Fruit fly (Drosophila melanogaster) whole organism, embryonic: ENCODE measurements around the gene CG9328.

Experiments used
- Bgb ChIP-seq: fragments of 200-800 bp; sonication (Bioruptor generic); IDR thresholded peaks from 2 replicates; pipeline ENCODE4 v1.3.6; 2022; ENCODE audit warnings: missing biosample characterization, missing genetic modification characterization; ENCODE audit not compliant: partially characterized antibody
- CG10147 ChIP-seq: fragments of 200-800 bp; sonication (Bioruptor generic); optimal IDR thresholded peaks from 2 replicates; lab custom pipeline; 2019; ENCODE audit warnings: missing biosample characterization, mild to moderate bottlenecking, missing genetic modification characterization, moderate library complexity
- CG12769 ChIP-seq: fragments of 200-800 bp; sonication (Bioruptor generic); optimal IDR thresholded peaks from 2 replicates; lab custom pipeline; 2019; ENCODE audit warnings: missing biosample characterization, mild to moderate bottlenecking, missing genetic modification characterization, moderate library complexity
- CG14050 ChIP-seq: fragments of 200-800 bp; sonication (Bioruptor generic); IDR thresholded peaks from 3 replicates; pipeline ENCODE4 v1.3.6; 2022; ENCODE audit warnings: missing biosample characterization, missing genetic modification characterization
- CG15011 ChIP-seq: fragments of 200-800 bp; sonication (Bioruptor generic); optimal IDR thresholded peaks from 3 replicates; lab custom pipeline; 2018; ENCODE audit warnings: missing biosample characterization, mild to moderate bottlenecking, missing genetic modification characterization
- CG15696 ChIP-seq: fragments of 200-800 bp; sonication (Bioruptor generic); optimal IDR thresholded peaks from 2 replicates; lab custom pipeline; 2019; ENCODE audit warnings: missing biosample characterization, mild to moderate bottlenecking, missing genetic modification characterization, moderate library complexity
- CG17385 ChIP-seq: fragments of 200-800 bp; sonication (Bioruptor generic); optimal IDR thresholded peaks from 3 replicates; lab custom pipeline; 2018; ENCODE audit warnings: missing biosample characterization, mild to moderate bottlenecking, missing genetic modification characterization
- CG17802 ChIP-seq: fragments of 200-800 bp; sonication (Bioruptor generic); optimal IDR thresholded peaks from 2 replicates; lab custom pipeline; 2018; ENCODE audit warnings: missing biosample characterization, mild to moderate bottlenecking, missing genetic modification characterization, moderate library complexity
- CG2129 ChIP-seq: fragments of 200-800 bp; sonication (Bioruptor generic); IDR thresholded peaks from 2 replicates; pipeline ENCODE4 v1.3.6; 2022; ENCODE audit warnings: missing biosample characterization, missing genetic modification characterization; ENCODE audit not compliant: partially characterized antibody
- CG3838 ChIP-seq: fragments of 200-800 bp; sonication (Bioruptor generic); optimal IDR thresholded peaks from 3 replicates; lab custom pipeline; 2016; ENCODE audit warnings: missing biosample characterization, missing genetic modification characterization
- CG4854 ChIP-seq: fragments of 200-800 bp; sonication (Bioruptor generic); optimal IDR thresholded peaks from 2 replicates; lab custom pipeline; 2016; ENCODE audit warnings: missing biosample characterization, missing genetic modification characterization, inconsistent platforms
- CG6813 ChIP-seq: fragments of 200-800 bp; sonication (Bioruptor generic); optimal IDR thresholded peaks from 2 replicates; lab custom pipeline; 2017; ENCODE audit warnings: missing biosample characterization, missing genetic modification characterization, mild to moderate bottlenecking, moderate library complexity, missing genetic modification reagents
- CG7928 ChIP-seq: fragments of 200-800 bp; sonication (Bioruptor generic); optimal IDR thresholded peaks from 2 replicates; lab custom pipeline; 2017; ENCODE audit warnings: missing biosample characterization, mild to moderate bottlenecking, missing genetic modification characterization
- CrebB ChIP-seq: fragments of 200-800 bp; sonication (Bioruptor generic); optimal IDR thresholded peaks from 3 replicates; lab custom pipeline; 2018; ENCODE audit warnings: missing biosample characterization, mild to moderate bottlenecking, missing genetic modification characterization
- E2f1 ChIP-seq: fragments of 200-800 bp; sonication (Bioruptor generic); IDR thresholded peaks from 2 replicates; pipeline ENCODE4 v1.3.6; 2022; ENCODE audit warnings: missing biosample characterization, missing genetic modification characterization
- ERR ChIP-seq: fragments of 200-800 bp; sonication (Bioruptor generic); optimal IDR thresholded peaks from 2 replicates; lab custom pipeline; 2016; ENCODE audit warnings: missing biosample characterization, missing genetic modification characterization
- Fer1 ChIP-seq: fragments of 200-800 bp; sonication (Bioruptor generic); optimal IDR thresholded peaks from 2 replicates; lab custom pipeline; 2017; ENCODE audit warnings: missing biosample characterization, mild to moderate bottlenecking, missing genetic modification characterization
- Fer2 ChIP-seq: fragments of 200-800 bp; sonication (Bioruptor generic); optimal IDR thresholded peaks from 2 replicates; lab custom pipeline; 2018; ENCODE audit warnings: missing biosample characterization, mild to moderate bottlenecking, missing genetic modification characterization, moderate library complexity
- Kr ChIP-seq: fragments of 200-800 bp; sonication (Bioruptor generic); optimal IDR thresholded peaks from 2 replicates; lab custom pipeline; 2017; ENCODE audit warnings: missing biosample characterization, mild to moderate bottlenecking, missing genetic modification characterization
- Pdp1 ChIP-seq, 2 experiments: fragments of 200-800 bp; sonication (Bioruptor generic); optimal IDR thresholded peaks; 3 replicates each; lab custom pipeline; 2016; ENCODE audit warnings: missing biosample characterization in 2 of 2, missing genetic modification characterization in 2 of 2, mild to moderate bottlenecking in 1 of 2, moderate library complexity in 1 of 2
- Ptx1 ChIP-seq: fragments of 200-800 bp; sonication (Bioruptor generic); IDR thresholded peaks from 2 replicates; pipeline ENCODE4 v1.3.6; 2022; ENCODE audit warnings: missing biosample characterization, missing genetic modification characterization
- Xrp1 ChIP-seq: fragments of 200-800 bp; sonication (Bioruptor generic); IDR thresholded peaks from 2 replicates; pipeline ENCODE4 v1.3.6; 2022; ENCODE audit warnings: missing biosample characterization, missing genetic modification characterization
- aop ChIP-seq: fragments of 200-800 bp; sonication (Bioruptor generic); IDR thresholded peaks from 2 replicates; pipeline ENCODE4 v1.3.6; 2022; ENCODE audit warnings: missing biosample characterization, missing genetic modification characterization
- ara ChIP-seq: fragments of 200-800 bp; sonication (Bioruptor generic); IDR thresholded peaks from 2 replicates; pipeline ENCODE4 v1.3.6; 2022; ENCODE audit warnings: missing biosample characterization, missing genetic modification characterization
- ase ChIP-seq: fragments of 200-800 bp; sonication (Bioruptor generic); IDR thresholded peaks from 3 replicates; pipeline ENCODE4 v1.3.6; 2022; ENCODE audit warnings: missing biosample characterization, missing genetic modification characterization
- dan ChIP-seq: fragments of 200-800 bp; sonication (Bioruptor generic); IDR thresholded peaks from 2 replicates; pipeline ENCODE4 v1.3.6; 2022; ENCODE audit warnings: missing biosample characterization, missing genetic modification characterization
- exex ChIP-seq: fragments of 200-800 bp; sonication (Bioruptor generic); optimal IDR thresholded peaks from 4 replicates; lab custom pipeline; 2018; ENCODE audit warnings: missing biosample characterization, mild to moderate bottlenecking, missing genetic modification characterization, moderate library complexity
- fru ChIP-seq: fragments of >200 bp; optimal IDR thresholded peaks from 2 replicates; lab custom pipeline; 2017
- ftz-f1 ChIP-seq: fragments of 200-800 bp; sonication (Bioruptor generic); optimal IDR thresholded peaks from 2 replicates; lab custom pipeline; 2016; ENCODE audit warnings: missing biosample characterization, missing genetic modification characterization
- grau ChIP-seq: fragments of 200-800 bp; optimal IDR thresholded peaks from 3 replicates; lab custom pipeline; 2019; ENCODE audit warnings: missing biosample characterization, mild to moderate bottlenecking, missing genetic modification characterization, moderate library complexity
- ham ChIP-seq: fragments of 200-800 bp; sonication (Bioruptor generic); IDR thresholded peaks from 2 replicates; pipeline ENCODE4 v1.3.6; 2022; ENCODE audit warnings: missing biosample characterization, missing genetic modification characterization
- hth ChIP-seq: fragments of >200 bp; optimal IDR thresholded peaks from 2 replicates; lab custom pipeline; 2017; ENCODE audit warnings: inconsistent platforms
- jing ChIP-seq: fragments of 200-800 bp; sonication (Bioruptor generic); optimal IDR thresholded peaks from 2 replicates; lab custom pipeline; 2018; ENCODE audit warnings: missing biosample characterization, mild to moderate bottlenecking, missing genetic modification characterization
- kay ChIP-seq: fragments of 200-800 bp; sonication (Bioruptor generic); optimal IDR thresholded peaks from 2 replicates; lab custom pipeline; 2016; ENCODE audit warnings: missing biosample characterization, missing genetic modification characterization
- klu ChIP-seq: fragments of 200-800 bp; sonication (Bioruptor generic); IDR thresholded peaks from 2 replicates; pipeline ENCODE4 v1.3.6; 2022; ENCODE audit warnings: missing biosample characterization, missing genetic modification characterization
- lilli ChIP-seq: fragments of 200-800 bp; sonication (Bioruptor generic); optimal IDR thresholded peaks from 3 replicates; lab custom pipeline; 2016; ENCODE audit warnings: missing biosample characterization, missing genetic modification characterization
- maf-S ChIP-seq: fragments of 200-800 bp; sonication (Bioruptor generic); optimal IDR thresholded peaks from 2 replicates; lab custom pipeline; 2016; ENCODE audit warnings: missing biosample characterization, missing genetic modification characterization
- pzg ChIP-seq: fragments of 200-800 bp; sonication (Bioruptor generic); optimal IDR thresholded peaks from 3 replicates; lab custom pipeline; 2018; ENCODE audit warnings: missing biosample characterization, mild to moderate bottlenecking, missing genetic modification characterization, moderate library complexity
- row ChIP-seq: fragments of 200-800 bp; sonication (Bioruptor generic); IDR thresholded peaks from 3 replicates; pipeline ENCODE4 v1.3.6; 2022; ENCODE audit warnings: missing biosample characterization, missing genetic modification characterization
- sens ChIP-seq: fragments of 200-800 bp; sonication (Bioruptor generic); peaks from one replicate; lab custom pipeline; 2016; ENCODE audit warnings: missing biosample characterization, missing genetic modification characterization
- shn ChIP-seq: fragments of 200-800 bp; sonication (Bioruptor generic); optimal IDR thresholded peaks from 3 replicates; lab custom pipeline; 2016; ENCODE audit warnings: missing biosample characterization, missing genetic modification characterization
- sim ChIP-seq: fragments of 200-800 bp; sonication (Bioruptor generic); IDR thresholded peaks from 2 replicates; pipeline ENCODE4 v1.3.6; 2022; ENCODE audit warnings: missing biosample characterization, missing genetic modification characterization
- slbo ChIP-seq: fragments of 200-800 bp; sonication (Bioruptor generic); IDR thresholded peaks from 2 replicates; pipeline ENCODE4 v1.3.6; 2022; ENCODE audit warnings: missing biosample characterization, missing genetic modification characterization
- sna ChIP-seq: fragments of 200-800 bp; sonication (Bioruptor generic); IDR thresholded peaks from 2 replicates; pipeline ENCODE4 v1.3.6; 2022; ENCODE audit warnings: missing biosample characterization, missing genetic modification characterization; ENCODE audit not compliant: partially characterized antibody
- sqz ChIP-seq: fragments of 200-800 bp; sonication (Bioruptor generic); optimal IDR thresholded peaks from 3 replicates; lab custom pipeline; 2018; ENCODE audit warnings: missing biosample characterization, mild to moderate bottlenecking, missing genetic modification characterization
- sug ChIP-seq: fragments of 200-800 bp; optimal IDR thresholded peaks from 2 replicates; lab custom pipeline; 2019; ENCODE audit warnings: missing biosample characterization, mild to moderate bottlenecking, missing genetic modification characterization, moderate library complexity
- tna ChIP-seq: fragments of 200-800 bp; sonication (Bioruptor generic); IDR thresholded peaks from 2 replicates; pipeline ENCODE4 v1.3.6; 2022; ENCODE audit warnings: missing biosample characterization, missing genetic modification characterization; ENCODE audit not compliant: partially characterized antibody
- z ChIP-seq: fragments of 200-800 bp; sonication (Bioruptor generic); IDR thresholded peaks from 3 replicates; pipeline ENCODE4 v1.3.6; 2022; ENCODE audit warnings: missing biosample characterization, missing genetic modification characterization
- zen2 ChIP-seq: fragments of 200-800 bp; sonication (Bioruptor generic); IDR thresholded peaks from 3 replicates; pipeline ENCODE4 v1.3.6; 2022; ENCODE audit warnings: missing biosample characterization, missing genetic modification characterization; ENCODE audit not compliant: partially characterized antibody

The CG9328 gene

DNA sequence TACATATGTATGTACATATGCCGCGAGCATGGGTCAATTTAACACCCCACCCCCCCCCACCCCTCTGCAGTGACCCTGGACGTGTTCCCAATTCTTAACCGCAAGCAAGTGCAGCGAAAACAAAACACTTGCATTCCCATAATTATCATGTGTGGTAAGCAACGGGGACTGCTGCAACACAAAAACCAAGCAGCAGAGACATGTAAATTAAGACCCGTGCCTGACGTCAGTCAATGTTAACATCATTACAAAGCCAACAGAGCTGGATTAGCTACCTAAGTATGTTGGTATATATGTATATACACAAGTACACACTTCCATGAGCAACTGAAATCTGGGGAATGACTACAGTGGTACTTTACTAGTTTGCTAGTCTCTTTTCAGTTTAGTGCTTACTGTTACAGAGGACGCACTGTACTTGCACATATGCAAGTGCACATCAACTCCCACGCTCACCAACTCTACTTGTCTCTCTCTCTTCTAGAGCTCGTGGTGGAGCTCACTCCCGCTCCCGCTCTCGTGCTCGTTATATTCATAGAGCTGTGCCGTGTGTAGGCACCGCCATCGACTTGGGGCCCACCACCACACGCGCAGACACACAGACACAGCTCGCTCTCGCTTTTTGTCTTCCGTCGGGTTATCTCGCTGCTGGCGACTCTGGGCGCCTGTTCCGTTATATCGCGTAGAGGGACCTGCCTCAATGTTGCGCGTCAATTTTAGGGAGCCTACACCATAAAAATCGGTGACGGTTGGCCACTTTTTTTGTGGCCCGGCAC, 23.9 kb downstream of the CG9328 start (continued):
- peak; percentile 18 for TF ChIP-seq CG6813 (GFP tag; lab: Kevin White, UChicago)
- peak; percentile 50 for TF ChIP-seq Kr
- TF ChIP-seq exex (tag; lab: Kevin White, UChicago): no peak
- no peak for TF ChIP-seq CG3838 (GFP tag; lab: Kevin White, UChicago)
- no peak for TF ChIP-seq jing (GFP tag; lab: Kevin White, UChicago)
- no peak for TF ChIP-seq Ptx1 (GFP tag; lab: Robert Waterston, UW)
- TF ChIP-seq CG10147 (GFP tag; lab: Kevin White, UChicago): no peak
- TF ChIP-seq fru (lab: Kevin White, UChicago): no peak
- TF ChIP-seq CG12769 (tag; lab: Kevin White, UChicago): peak; percentile 94
- TF ChIP-seq CG17385 (GFP tag; lab: Kevin White, UChicago): peak; percentile 17
- peak; percentile 52; the same call in 2 of the 3 replicates for TF ChIP-seq z (GFP tag; lab: Robert Waterston, UW)
- peak; percentile 56 for TF ChIP-seq Fer1 (GFP tag; lab: Kevin White, UChicago)
- TF ChIP-seq CG2129 (GFP tag; lab: Robert Waterston, UW): no peak
- no peak for TF ChIP-seq kay (GFP tag; lab: Kevin White, UChicago)
- TF ChIP-seq maf-S (GFP tag; lab: Kevin White, UChicago): no peak
- no peak for TF ChIP-seq shn (GFP tag; lab: Kevin White, UChicago)
- TF ChIP-seq lilli (GFP tag; lab: Kevin White, UChicago): no peak
- TF ChIP-seq grau (tag; lab: Kevin White, UChicago): peak; percentile 67
- no peak for TF ChIP-seq ERR (GFP tag; lab: Kevin White, UChicago)
- TF ChIP-seq ara: no peak
- TF ChIP-seq aop: no peak
- TF ChIP-seq slbo (GFP tag; lab: Robert Waterston, UW): no peak
- TF ChIP-seq sens (GFP tag; lab: Kevin White, UChicago): peak; percentile 87
- TF ChIP-seq CG15696 (tag; lab: Kevin White, UChicago): no peak
- TF ChIP-seq sug (tag; lab: Kevin White, UChicago): peak; percentile 56
- peak; percentile 94 for TF ChIP-seq CG17802
- TF ChIP-seq Pdp1 (GFP tag; optimal IDR thresholded peaks at IDR 0.05; lab: Kevin White, UChicago): peak in 1 of 2 experiments; percentile 25
- TF ChIP-seq Bgb: peak; percentile 40; the same call in 1 of the 2 replicates
- TF ChIP-seq Xrp1 (GFP tag; lab: Robert Waterston, UW): peak; percentile 47; the same call in 1 of the 2 replicates
- TF ChIP-seq hth (lab: Kevin White, UChicago): no peak
- TF ChIP-seq zen2: peak; percentile 56; the same call in 2 of the 3 replicates
- no peak for TF ChIP-seq CG14050 (GFP tag; lab: Robert Waterston, UW)
- TF ChIP-seq CG7928 (GFP tag; lab: Kevin White, UChicago): no peak
- peak; percentile 44; the same call in 1 of the 2 replicates for TF ChIP-seq tna (GFP tag; lab: Robert Waterston, UW)
- TF ChIP-seq CG15011: no peak
- TF ChIP-seq row (GFP tag; lab: Robert Waterston, UW): peak; percentile 7; the same call in 1 of the 3 replicates
- TF ChIP-seq Fer2: no peak
- TF ChIP-seq ase: 0 out of 3 replicates have a peak, but pooled peaks have one; percentile 47
- no peak for TF ChIP-seq pzg (GFP tag; lab: Kevin White, UChicago)
- no peak for TF ChIP-seq CrebB (tag; lab: Kevin White, UChicago)
- TF ChIP-seq sqz (GFP tag; lab: Kevin White, UChicago): peak; percentile 58
- no peak for TF ChIP-seq ham (GFP tag; lab: Robert Waterston, UW)
- no peak for TF ChIP-seq sim (GFP tag; lab: Robert Waterston, UW)
- TF ChIP-seq E2f1 (GFP tag; lab: Robert Waterston, UW): 0 out of 2 replicates have a peak, but pooled peaks have one; percentile 35
- TF ChIP-seq CG4854: no peak
- peak; percentile 47 for TF ChIP-seq klu (GFP tag; lab: Robert Waterston, UW)
- TF ChIP-seq sna: peak; percentile 53; the same call in 1 of the 2 replicates
- TF ChIP-seq dan: no peak
- peak; percentile 76 for TF ChIP-seq ftz-f1 (GFP tag; lab: Kevin White, UChicago)
